Worm (Caenorhabditis elegans) whole organism, mixed stage, embryonic: ENCODE data around the gene chtb-3.

Experiments
- M03D4.4 ChIP-seq: sonication (generic microtip); optimal IDR thresholded peaks from 2 replicates; lab custom pipeline; 2017; ENCODE audit warnings: mild to moderate bottlenecking, missing genetic modification characterization, missing compliant biosample characterization
- bed-3 ChIP-seq: fragments of 200-800 bp; sonication (Bioruptor generic); optimal IDR thresholded peaks from 3 replicates; lab custom pipeline; 2018; ENCODE audit warnings: mild to moderate bottlenecking, missing genetic modification characterization, moderate library complexity, missing compliant biosample characterization
- blmp-1 ChIP-seq: fragments of 150-350 bp; optimal IDR thresholded peaks from 2 replicates; lab custom pipeline; 2014; ENCODE audit warnings: missing biosample characterization, missing genetic modification characterization
- ceh-39 ChIP-seq: fragments of 150-350 bp; optimal IDR thresholded peaks from 2 replicates; lab custom pipeline; 2014; ENCODE audit warnings: missing biosample characterization, missing genetic modification characterization
- ceh-43 ChIP-seq: fragments of 200-800 bp; sonication (Bioruptor generic); optimal IDR thresholded peaks from 2 replicates; lab custom pipeline; 2018; ENCODE audit warnings: mild to moderate bottlenecking, missing genetic modification characterization, moderate library complexity, missing compliant biosample characterization
- ceh-83 ChIP-seq: fragments of 200-800 bp; sonication (Bioruptor generic); optimal IDR thresholded peaks from 2 replicates; lab custom pipeline; 2018; ENCODE audit warnings: mild to moderate bottlenecking, missing genetic modification characterization, missing compliant biosample characterization
- ces-1 ChIP-seq: fragments of 150-350 bp; optimal IDR thresholded peaks from 2 replicates; lab custom pipeline; 2014; ENCODE audit warnings: missing biosample characterization, missing genetic modification reagents, missing genetic modification characterization
- cnd-1 ChIP-seq: fragments of 200-800 bp; sonication (Bioruptor generic); optimal IDR thresholded peaks from 2 replicates; lab custom pipeline; 2018; ENCODE audit warnings: mild to moderate bottlenecking, missing genetic modification characterization, missing compliant biosample characterization
- drap-1 ChIP-seq: fragments of 200-800 bp; sonication (Bioruptor generic); optimal IDR thresholded peaks from 3 replicates; lab custom pipeline; 2018; ENCODE audit warnings: mild to moderate bottlenecking, missing genetic modification characterization, missing compliant biosample characterization
- elt-3 ChIP-seq: fragments of 150-350 bp; optimal IDR thresholded peaks from 2 replicates; lab custom pipeline; 2014; ENCODE audit warnings: missing biosample characterization, missing genetic modification characterization
- flh-1 ChIP-seq: fragments of 200-800 bp; sonication (Bioruptor generic); optimal IDR thresholded peaks from 2 replicates; lab custom pipeline; 2018; ENCODE audit warnings: mild to moderate bottlenecking, missing genetic modification characterization, moderate library complexity, missing compliant biosample characterization
- ham-2 ChIP-seq: fragments of 200-800 bp; sonication (Bioruptor generic); optimal IDR thresholded peaks from 2 replicates; lab custom pipeline; 2018; ENCODE audit warnings: mild to moderate bottlenecking, missing genetic modification characterization, missing compliant biosample characterization
- hlh-1 ChIP-seq: fragments of 150-350 bp; optimal IDR thresholded peaks from 2 replicates; lab custom pipeline; 2014; ENCODE audit warnings: missing biosample characterization, missing genetic modification reagents, missing genetic modification characterization
- lin-32 ChIP-seq: fragments of 200-800 bp; sonication (Bioruptor generic); optimal IDR thresholded peaks from 2 replicates; lab custom pipeline; 2018; ENCODE audit warnings: mild to moderate bottlenecking, missing genetic modification characterization, missing compliant biosample characterization
- lsy-2 ChIP-seq: fragments of 150-350 bp; optimal IDR thresholded peaks from 2 replicates; lab custom pipeline; 2014; ENCODE audit warnings: missing biosample characterization, missing genetic modification characterization
- mab-5 ChIP-seq: fragments of 150-350 bp; optimal IDR thresholded peaks from 2 replicates; lab custom pipeline; 2014; ENCODE audit warnings: missing biosample characterization, missing genetic modification characterization
- mep-1 ChIP-seq: fragments of 150-350 bp; optimal IDR thresholded peaks from 2 replicates; lab custom pipeline; 2017; ENCODE audit warnings: missing biosample characterization, missing genetic modification reagents, missing genetic modification characterization, inconsistent platforms
- mls-2 ChIP-seq: sonication (generic microtip); optimal IDR thresholded peaks from 2 replicates; lab custom pipeline; 2016; ENCODE audit warnings: mild to moderate bottlenecking, missing genetic modification characterization, moderate library complexity, missing compliant biosample characterization
- nhr-12 ChIP-seq: fragments of 150-350 bp; optimal IDR thresholded peaks from 2 replicates; lab custom pipeline; 2014; ENCODE audit warnings: missing biosample characterization, missing genetic modification characterization
- nhr-2 ChIP-seq: fragments of 150-350 bp; optimal IDR thresholded peaks from 2 replicates; lab custom pipeline; 2014; ENCODE audit warnings: missing biosample characterization, missing genetic modification characterization
- nhr-237 ChIP-seq: fragments of 150-350 bp; optimal IDR thresholded peaks from 2 replicates; lab custom pipeline; 2014; ENCODE audit warnings: missing biosample characterization, missing genetic modification characterization
- nhr-28 ChIP-seq: fragments of 150-350 bp; optimal IDR thresholded peaks from 2 replicates; lab custom pipeline; 2014; ENCODE audit warnings: missing biosample characterization, missing genetic modification characterization
- nhr-76 ChIP-seq: sonication (generic microtip); optimal IDR thresholded peaks from 2 replicates; lab custom pipeline; 2017; ENCODE audit warnings: missing biosample characterization, missing genetic modification characterization
- pha-4 ChIP-seq: fragments of 150-350 bp; optimal IDR thresholded peaks from 2 replicates; lab custom pipeline; 2018; ENCODE audit warnings: missing biosample characterization, missing genetic modification reagents, missing genetic modification characterization
- sem-2 ChIP-seq: fragments of 200-800 bp; sonication (Bioruptor generic); optimal IDR thresholded peaks from 2 replicates; lab custom pipeline; 2018; ENCODE audit warnings: mild to moderate bottlenecking, missing genetic modification characterization, missing compliant biosample characterization
- sptf-1 ChIP-seq: sonication (generic microtip); optimal IDR thresholded peaks from 2 replicates; lab custom pipeline; 2017; ENCODE audit warnings: mild to moderate bottlenecking, missing genetic modification characterization, moderate library complexity, missing compliant biosample characterization
- tbx-8 ChIP-seq: fragments of 200-800 bp; sonication (Bioruptor generic); optimal IDR thresholded peaks from 2 replicates; lab custom pipeline; 2018; ENCODE audit warnings: mild to moderate bottlenecking, missing genetic modification characterization, moderate library complexity, missing compliant biosample characterization
- unc-120 ChIP-seq: sonication (generic microtip); optimal IDR thresholded peaks from 2 replicates; lab custom pipeline; 2017; ENCODE audit warnings: missing genetic modification characterization, missing compliant biosample characterization; ENCODE audit not compliant: poor library complexity, severe bottlenecking
- unc-39 ChIP-seq: fragments of 150-350 bp; optimal IDR thresholded peaks from 2 replicates; lab custom pipeline; 2014; ENCODE audit warnings: missing biosample characterization, missing genetic modification characterization
- unc-62 ChIP-seq: fragments of 150-350 bp; optimal IDR thresholded peaks from 2 replicates; lab custom pipeline; 2014; ENCODE audit warnings: missing biosample characterization, missing genetic modification reagents, missing genetic modification characterization
- zip-8 ChIP-seq: fragments of 150-350 bp; optimal IDR thresholded peaks from 2 replicates; lab custom pipeline; 2014; ENCODE audit warnings: missing biosample characterization, missing genetic modification characterization
- ztf-11 ChIP-seq: fragments of 150-350 bp; optimal IDR thresholded peaks from 2 replicates; lab custom pipeline; 2014; ENCODE audit warnings: missing biosample characterization, missing genetic modification characterization

The chtb-3 gene

ce11 chrX:6289038-6289437, 30.4 kb downstream of the chtb-3 start:
- TF ChIP-seq lin-32 (GFP tag; lab: Kevin White, UChicago) (no peak), hlh-1 (tag; lab: Kevin White, UChicago) (no peak), mls-2 (tag; lab: Kevin White, UChicago) (no peak), sem-2 (GFP tag; lab: Kevin White, UChicago) (no peak), drap-1 (GFP tag; lab: Kevin White, UChicago) (no peak), unc-120 (tag; lab: Kevin White, UChicago) (no peak), pha-4 (tag; lab: Kevin White, UChicago) (no peak), nhr-12 (no peak), nhr-76 (tag; lab: Kevin White, UChicago) (no peak), bed-3 (GFP tag; lab: Kevin White, UChicago) (no peak), nhr-237 (tag; lab: Kevin White, UChicago) (no peak), ztf-11 (no peak)

ce11 chrX:6286154-6286553, 33.3 kb downstream of the chtb-3 start:
- TF ChIP-seq sem-2 (GFP tag; lab: Kevin White, UChicago) (peak; percentile 48), pha-4 (tag; lab: Kevin White, UChicago) (no peak), ceh-39 (tag; lab: Kevin White, UChicago) (no peak), drap-1 (GFP tag; lab: Kevin White, UChicago) (peak; percentile 48), M03D4.4 (tag; lab: Kevin White, UChicago) (peak; percentile 65), nhr-76 (tag; lab: Kevin White, UChicago) (no peak), unc-39 (tag; lab: Kevin White, UChicago) (no peak), cnd-1 (tag; lab: Kevin White, UChicago) (peak; percentile 52), ham-2 (GFP tag; lab: Kevin White, UChicago) (peak; percentile 14), bed-3 (GFP tag; lab: Kevin White, UChicago) (peak; percentile 38), flh-1 (GFP tag; lab: Kevin White, UChicago) (peak; percentile 10), ceh-83 (GFP tag; lab: Kevin White, UChicago) (peak; percentile 70), mls-2 (tag; lab: Kevin White, UChicago) (peak; percentile 15), sptf-1 (peak; percentile 63)
- TF ChIP-seq, all 35 proteins: peak for 10

- TF ChIP-seq lin-32 (GFP tag; lab: Kevin White, UChicago) (no peak), nhr-28 (no peak), ceh-43 (GFP tag; lab: Kevin White, UChicago) (no peak), elt-3 (tag; lab: Kevin White, UChicago) (no peak), ces-1 (no peak), tbx-8 (GFP tag; lab: Kevin White, UChicago) (no peak), nhr-12 (no peak), mep-1 (tag; lab: Kevin White, UChicago) (no peak), mab-5 (tag; lab: Kevin White, UChicago) (no peak), nhr-2 (no peak), ceh-39 (tag; lab: Kevin White, UChicago) (no peak), bed-3 (GFP tag; lab: Kevin White, UChicago) (no peak), hlh-1 (tag; lab: Kevin White, UChicago) (no peak), zip-8 (tag; lab: Kevin White, UChicago) (no peak), ceh-83 (GFP tag; lab: Kevin White, UChicago) (no peak), nhr-76 (tag; lab: Kevin White, UChicago) (no peak), ham-2 (GFP tag; lab: Kevin White, UChicago) (no peak)
- TF ChIP-seq, all 35 proteins: peak for 0
Observed at ce11 chrX:6280998-6281397, 38.4 kb downstream of the chtb-3 start.

- no peak for TF ChIP-seq nhr-2
- no peak for TF ChIP-seq ham-2 (GFP tag; lab: Kevin White, UChicago)
- TF ChIP-seq ceh-83 (GFP tag; lab: Kevin White, UChicago), result no peak
- no peak for TF ChIP-seq bed-3 (GFP tag; lab: Kevin White, UChicago)
- TF ChIP-seq flh-1 (GFP tag; lab: Kevin White, UChicago), result no peak
- TF ChIP-seq tbx-8 (GFP tag; lab: Kevin White, UChicago), result no peak
- TF ChIP-seq nhr-28, result no peak
- TF ChIP-seq nhr-12, result no peak
- TF ChIP-seq mep-1 (tag; lab: Kevin White, UChicago), result no peak
- TF ChIP-seq unc-62 (GFP tag; lab: Kevin White, UChicago), result no peak
- no peak for TF ChIP-seq unc-39 (tag; lab: Kevin White, UChicago)
- TF ChIP-seq M03D4.4 (tag; lab: Kevin White, UChicago), result no peak
- no peak for TF ChIP-seq nhr-76 (tag; lab: Kevin White, UChicago)
- no peak for TF ChIP-seq mls-2 (tag; lab: Kevin White, UChicago)
- no peak for TF ChIP-seq ces-1
- no peak for TF ChIP-seq lsy-2
- TF ChIP-seq elt-3 (tag; lab: Kevin White, UChicago), result no peak
- TF ChIP-seq ztf-11, result no peak
- no peak for TF ChIP-seq blmp-1 (tag; lab: Kevin White, UChicago)
- TF ChIP-seq sptf-1, result no peak
Observed at ce11 chrX:6279625-6280024, 39.8 kb downstream of the chtb-3 start, which contains the start of gene col-166. TSS of gene col-166 (plus strand) at chrX:6280016.
